Worm (Caenorhabditis elegans): ENCODE data around the gene clec-134.

- TF ChIP-seq fkh-4 (tag; optimal IDR thresholded peaks at IDR 0.05; ENCODE audit: borderline replicate concordance), result no peak
- TF ChIP-seq snpc-4 (tag; optimal IDR thresholded peaks at IDR 0.05), result no peak
- no peak for TF ChIP-seq aha-1 (tag; optimal IDR thresholded peaks at IDR 0.05)
- TF ChIP-seq hpl-2 (GFP tag; optimal IDR thresholded peaks at IDR 0.05), result no peak
- no peak for TF ChIP-seq lsy-2 (tag; optimal IDR thresholded peaks at IDR 0.05)
- TF ChIP-seq unc-62 (GFP tag; optimal IDR thresholded peaks at IDR 0.05), result no peak
- peak; percentile 68 for TF ChIP-seq blmp-1 (tag; optimal IDR thresholded peaks at IDR 0.05)
- no peak for TF ChIP-seq lin-35 (GFP tag; optimal IDR thresholded peaks at IDR 0.05)
Observed at ce11 chrII:3556584-3556983, 23.3 kb upstream of the clec-134 start.

Measured in whole organism, L1 larva.